Worm (Caenorhabditis elegans): ENCODE data around the gene glc-1.

The glc-1 gene

DNA sequence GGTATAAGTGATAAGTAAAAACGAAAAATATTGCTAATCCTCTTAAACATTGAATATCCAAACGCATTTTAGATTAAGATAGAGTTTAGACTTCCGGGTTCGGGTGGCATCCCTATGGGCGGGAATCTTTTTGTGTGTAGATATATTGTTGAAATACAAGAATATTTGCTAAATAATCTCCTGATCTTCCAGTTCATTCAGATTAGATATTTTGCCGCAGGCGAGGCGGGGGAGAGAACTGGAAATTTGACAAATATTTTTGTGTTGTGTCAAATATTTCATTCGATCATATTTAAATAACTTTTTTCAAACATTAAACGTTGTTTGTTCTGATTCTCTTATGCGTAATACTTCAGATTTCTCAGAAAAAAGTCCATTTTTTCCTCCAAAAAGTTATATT lies 9.6 kb upstream of the glc-1 start, which contains the start of gene oac-15:
TSS of gene oac-15 (minus strand) at position 101 of the 400 bp plus-strand sequence.
- TF ChIP-seq nhr-76 (tag; optimal IDR thresholded peaks at IDR 0.05) (no peak), hmg-11 (tag; optimal IDR thresholded peaks at IDR 0.05) (no peak), nhr-43 (tag; optimal IDR thresholded peaks at IDR 0.05; ENCODE audit: poor library complexity, severe bottlenecking) (no peak), nhr-77 (tag; optimal IDR thresholded peaks at IDR 0.05) (no peak), ztf-4 (tag; optimal IDR thresholded peaks at IDR 0.05) (no peak), ceh-9 (tag; optimal IDR thresholded peaks at IDR 0.05) (no peak), pqm-1 (tag; optimal IDR thresholded peaks at IDR 0.05) (no peak), pha-4 (tag; optimal IDR thresholded peaks at IDR 0.05) (no peak), nhr-67 (tag; optimal IDR thresholded peaks at IDR 0.05) (no peak), lsy-12 (tag; optimal IDR thresholded peaks at IDR 0.05) (no peak)

DNA sequence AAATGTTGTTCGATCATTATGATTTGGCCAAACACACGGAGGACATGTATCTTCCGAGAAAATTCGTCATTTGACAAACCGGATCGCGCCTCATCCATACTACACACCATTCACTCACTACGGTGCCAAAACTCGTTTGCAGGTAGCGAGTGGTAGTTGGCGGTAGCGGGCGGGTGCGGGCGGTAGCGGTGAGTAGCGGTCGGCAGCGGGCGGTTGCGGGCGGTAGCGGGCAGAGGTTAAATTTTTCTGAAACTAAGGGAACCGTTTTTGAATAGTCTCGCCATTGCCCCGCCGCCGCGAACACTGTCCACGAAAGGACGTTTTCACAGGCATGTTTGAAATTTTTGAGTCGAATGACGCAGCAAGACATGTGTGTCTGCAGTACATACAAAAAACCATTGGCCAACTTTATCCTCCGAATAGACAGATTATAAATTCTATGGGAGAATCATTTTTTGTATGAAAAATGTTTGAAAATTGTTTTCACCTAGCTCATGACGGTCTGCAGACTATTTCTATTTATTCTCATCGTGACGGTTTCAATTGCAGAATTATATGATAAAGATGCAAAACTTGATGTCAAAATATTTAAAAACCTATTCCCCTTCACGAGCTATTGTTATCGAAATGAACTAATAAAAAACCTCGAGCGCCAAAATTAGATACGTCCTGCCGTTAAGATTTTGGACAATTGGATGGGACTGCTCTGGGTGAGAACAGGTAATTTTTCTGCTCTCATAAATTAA lies 9.0 kb upstream of the glc-1 start, which contains the start of gene F11A5.16:
TSS of gene F11A5.16 (plus strand) at position 696 of the 746 bp plus-strand sequence.
- no peak for TF ChIP-seq nhr-237 (tag; optimal IDR thresholded peaks at IDR 0.05)

DNA sequence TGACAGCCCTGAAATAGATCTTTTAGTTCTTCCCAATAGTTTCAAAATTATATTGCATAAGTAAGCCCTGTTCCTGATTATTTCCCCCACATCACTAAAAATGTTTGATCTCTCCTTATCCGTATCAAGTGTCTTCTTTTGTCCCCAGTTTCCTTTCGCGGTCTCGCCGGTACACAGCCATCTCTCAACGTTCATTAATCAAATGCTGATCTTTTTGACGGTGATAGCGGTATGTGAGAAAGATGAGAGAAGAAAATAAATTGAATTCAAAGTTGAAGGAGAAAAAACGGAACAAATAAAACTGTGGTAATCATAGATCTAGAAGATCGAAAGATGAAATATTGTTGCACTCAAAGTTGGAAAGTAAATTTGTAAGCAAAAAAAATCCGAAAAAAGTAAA lies 7.7 kb upstream of the glc-1 start:
- TF ChIP-seq egl-27 (tag; optimal IDR thresholded peaks at IDR 0.05), result no peak
- TF ChIP-seq nhr-67 (tag; optimal IDR thresholded peaks at IDR 0.05), result no peak
- TF ChIP-seq nhr-43 (tag; optimal IDR thresholded peaks at IDR 0.05; ENCODE audit: poor library complexity, severe bottlenecking), result peak; percentile 26

- no peak for TF ChIP-seq sea-2 (GFP tag; optimal IDR thresholded peaks at IDR 0.05)
- TF ChIP-seq nhr-23 (tag; optimal IDR thresholded peaks at IDR 0.05), result peak; percentile 39
- TF ChIP-seq nhr-25 (tag; optimal IDR thresholded peaks at IDR 0.05), result peak; percentile 14
- no peak for TF ChIP-seq eor-1 (tag; optimal IDR thresholded peaks at IDR 0.05)
- peak; percentile 93 for TF ChIP-seq nhr-43 (tag; optimal IDR thresholded peaks at IDR 0.05; ENCODE audit: poor library complexity, severe bottlenecking)
- peak in 2 of 3 experiments; percentile 26 to 43 for TF ChIP-seq elt-3 (tag; optimal IDR thresholded peaks at IDR 0.05)
Observed at ce11 chrV:16213323-16213722, 6.1 kb upstream of the glc-1 start.

DNA sequence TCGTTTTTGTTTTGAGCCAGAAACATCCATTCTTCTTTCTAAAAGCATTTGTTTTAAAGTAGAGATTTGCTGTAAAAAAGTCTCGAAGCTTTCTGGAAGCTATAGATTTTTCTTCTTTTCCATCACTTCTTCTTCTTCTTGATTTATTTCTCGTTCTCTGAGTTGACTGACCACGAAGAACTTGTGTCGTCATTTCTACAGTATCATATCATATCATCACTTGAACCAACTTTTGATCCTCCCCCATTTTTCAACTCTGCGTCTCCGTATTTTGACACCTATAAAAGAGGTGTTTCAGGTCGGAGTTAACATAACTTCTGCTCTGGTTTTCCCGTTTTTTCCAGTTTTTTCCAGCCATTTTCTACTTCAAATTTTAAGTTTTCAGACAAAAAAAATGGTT lies 4.9 kb upstream of the glc-1 start, which contains the start of gene F11A5.9:
TSS of gene F11A5.9 (plus strand) at position 386 of the 400 bp plus-strand sequence.
- no peak for TF ChIP-seq nfya-1 (tag; optimal IDR thresholded peaks at IDR 0.05; ENCODE audit: insufficient read depth)
- no peak for TF ChIP-seq fkh-2 (tag; optimal IDR thresholded peaks at IDR 0.05)
- no peak for TF ChIP-seq pha-4 (tag; optimal IDR thresholded peaks at IDR 0.05)
- no peak for TF ChIP-seq ama-1 (optimal IDR thresholded peaks at IDR 0.05)
- TF ChIP-seq snpc-4 (tag; optimal IDR thresholded peaks at IDR 0.05), result no peak
- TF ChIP-seq daf-12 (tag; optimal IDR thresholded peaks at IDR 0.05), result no peak
- TF ChIP-seq ceh-16 (tag; optimal IDR thresholded peaks at IDR 0.05), result no peak

DNA sequence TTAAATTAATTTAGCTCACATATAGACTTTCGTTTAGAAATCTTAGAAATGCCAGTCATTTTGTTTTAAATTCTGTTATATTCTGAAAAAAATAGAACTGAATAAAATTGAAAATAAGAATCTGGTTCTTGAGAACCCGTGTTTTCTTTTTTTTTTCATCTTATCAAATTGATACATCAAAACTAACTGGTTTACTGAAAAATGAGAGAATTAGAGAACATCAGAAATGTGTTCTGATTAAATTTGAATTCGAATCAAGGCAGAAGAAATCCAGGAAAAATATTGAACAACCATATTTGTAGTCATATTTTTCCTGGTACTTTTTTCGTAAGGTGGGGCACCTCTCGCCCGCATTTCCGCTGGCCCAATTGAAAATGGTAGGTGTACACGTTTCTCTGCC lies 912 bp upstream of the glc-1 start, which contains the start of gene F11A5.15:
TSS of gene F11A5.15 (minus strand) at position 101 of the 400 bp plus-strand sequence.
- TF ChIP-seq R02D3.7 (tag; optimal IDR thresholded peaks at IDR 0.05) (no peak), egl-5 (tag; optimal IDR thresholded peaks at IDR 0.05) (no peak), ztf-11 (tag; optimal IDR thresholded peaks at IDR 0.05) (no peak), ama-1 (optimal IDR thresholded peaks at IDR 0.05) (no peak), egl-27 (tag; optimal IDR thresholded peaks at IDR 0.05) (no peak), fkh-2 (tag; optimal IDR thresholded peaks at IDR 0.05) (no peak), daf-12 (tag; optimal IDR thresholded peaks at IDR 0.05) (no peak), ZK546.5 (tag; optimal IDR thresholded peaks at IDR 0.05) (no peak)

DNA sequence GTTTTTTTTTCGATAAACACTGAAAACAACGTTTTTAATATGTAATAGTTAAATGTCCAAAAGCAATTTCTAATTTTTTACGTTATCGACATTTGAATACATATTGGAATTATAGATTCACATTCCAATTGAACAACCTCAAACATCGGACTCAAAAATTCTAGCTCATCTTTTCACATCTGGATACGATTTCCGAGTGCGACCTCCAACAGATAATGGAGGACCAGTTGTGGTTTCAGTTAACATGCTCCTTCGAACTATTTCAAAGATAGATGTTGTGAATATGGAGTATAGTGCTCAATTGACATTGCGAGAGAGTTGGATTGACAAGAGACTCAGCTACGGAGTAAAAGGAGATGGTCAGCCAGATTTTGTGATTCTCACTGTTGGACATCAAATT lies 586 bp downstream of the glc-1 start:
- TF ChIP-seq ceh-16 (tag; optimal IDR thresholded peaks at IDR 0.05), result no peak
- no peak for TF ChIP-seq egl-27 (tag; optimal IDR thresholded peaks at IDR 0.05)
- no peak for TF ChIP-seq sea-2 (GFP tag; optimal IDR thresholded peaks at IDR 0.05)
- TF ChIP-seq zag-1 (tag; optimal IDR thresholded peaks at IDR 0.05), result no peak
- no peak for TF ChIP-seq lin-39 (tag; optimal IDR thresholded peaks at IDR 0.05)
- TF ChIP-seq ztf-11 (tag; optimal IDR thresholded peaks at IDR 0.05), result no peak
- no peak for TF ChIP-seq lin-15B (tag; optimal IDR thresholded peaks at IDR 0.05)
- no peak for TF ChIP-seq unc-62 (GFP tag; optimal IDR thresholded peaks at IDR 0.05)

Data from whole organism, L3 larva.